Worm (Caenorhabditis elegans): ENCODE measurements around the gene str-175.

DNA sequence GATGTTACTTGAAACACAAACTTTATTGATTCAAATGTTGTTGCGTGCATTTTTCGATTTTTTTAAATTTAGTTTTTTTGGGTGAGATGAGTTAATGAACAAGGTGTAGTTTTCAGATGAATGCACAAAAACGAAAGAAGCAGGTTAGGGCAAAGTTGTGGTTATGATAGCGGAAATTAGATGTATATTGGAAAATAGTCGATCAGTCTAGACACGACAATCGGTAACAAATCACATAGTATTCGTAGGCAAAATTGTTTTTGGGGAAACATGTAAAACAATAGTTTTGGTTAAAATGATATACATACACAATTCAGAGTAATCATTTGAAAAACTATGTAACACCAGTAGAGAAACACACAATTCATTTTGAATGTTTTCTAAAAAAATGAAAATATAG, 2.8 kb downstream of the str-175 start, which contains the start of gene str-172:
- TF ChIP-seq ceh-82 (tag; optimal IDR thresholded peaks at IDR 0.05) (no peak), nhr-12 (tag; optimal IDR thresholded peaks at IDR 0.05) (no peak), nhr-25 (tag; optimal IDR thresholded peaks at IDR 0.05) (no peak)
